Worm (Caenorhabditis elegans) whole organism, L1 larva: ENCODE data around the gene F21D12.3.

Experiments
- egl-27 ChIP-seq, 2 experiments: fragments of 150-350 bp in 1 of 2; sonication (generic microtip); optimal IDR thresholded peaks; 3 replicates each; lab custom pipeline; 2017 to 2018; ENCODE audit warnings: missing biosample characterization in 2 of 2, missing genetic modification characterization in 2 of 2, missing genetic modification reagents in 2 of 2
- mep-1 ChIP-seq: fragments of 150-350 bp; optimal IDR thresholded peaks from 2 replicates; lab custom pipeline; 2014; ENCODE audit warnings: missing biosample characterization, missing genetic modification characterization
- nhr-11 ChIP-seq: fragments of 150-350 bp; optimal IDR thresholded peaks from 2 replicates; lab custom pipeline; 2014; ENCODE audit warnings: missing biosample characterization, missing genetic modification characterization
- nhr-47 ChIP-seq: sonication (generic microtip); optimal IDR thresholded peaks from 2 replicates; lab custom pipeline; 2016; ENCODE audit warnings: mild to moderate bottlenecking, missing genetic modification characterization, moderate library complexity, missing compliant biosample characterization
- nhr-76 ChIP-seq: sonication (generic microtip); optimal IDR thresholded peaks from 2 replicates; lab custom pipeline; 2017; ENCODE audit warnings: missing biosample characterization, missing genetic modification characterization
- nhr-77 ChIP-seq: fragments of 150-350 bp; optimal IDR thresholded peaks from 2 replicates; lab custom pipeline; 2014; ENCODE audit warnings: missing biosample characterization, missing genetic modification characterization
- pag-3 ChIP-seq: sonication (generic microtip); optimal IDR thresholded peaks from 2 replicates; lab custom pipeline; 2017; ENCODE audit warnings: missing genetic modification characterization, mild to moderate bottlenecking, missing compliant biosample characterization, antibody characterized with exemption, borderline replicate concordance; ENCODE audit not compliant: insufficient read depth
- pqm-1 ChIP-seq: sonication (generic microtip); optimal IDR thresholded peaks from 3 replicates; lab custom pipeline; 2017; ENCODE audit warnings: missing biosample characterization, missing genetic modification characterization
- skn-1 ChIP-seq: fragments of 150-350 bp; optimal IDR thresholded peaks from 2 replicates; lab custom pipeline; 2014; ENCODE audit warnings: missing biosample characterization, missing genetic modification characterization
- snpc-4 ChIP-seq: fragments of 150-350 bp; optimal IDR thresholded peaks from 2 replicates; lab custom pipeline; 2014; ENCODE audit warnings: missing biosample characterization, missing genetic modification characterization
- tbx-2 ChIP-seq: sonication (generic microtip); optimal IDR thresholded peaks from 2 replicates; lab custom pipeline; 2016; ENCODE audit warnings: missing genetic modification characterization, missing compliant biosample characterization
- unc-62 ChIP-seq: fragments of 150-350 bp; optimal IDR thresholded peaks from 2 replicates; lab custom pipeline; 2014; ENCODE audit warnings: missing biosample characterization, missing genetic modification reagents, missing genetic modification characterization
- ztf-11 ChIP-seq, 2 experiments: sonication (generic microtip); optimal IDR thresholded peaks; 2 replicates each; lab custom pipeline; 2016 to 2017; ENCODE audit warnings: missing genetic modification characterization in 2 of 2, missing biosample characterization in 1 of 2, missing compliant biosample characterization in 1 of 2

DNA sequence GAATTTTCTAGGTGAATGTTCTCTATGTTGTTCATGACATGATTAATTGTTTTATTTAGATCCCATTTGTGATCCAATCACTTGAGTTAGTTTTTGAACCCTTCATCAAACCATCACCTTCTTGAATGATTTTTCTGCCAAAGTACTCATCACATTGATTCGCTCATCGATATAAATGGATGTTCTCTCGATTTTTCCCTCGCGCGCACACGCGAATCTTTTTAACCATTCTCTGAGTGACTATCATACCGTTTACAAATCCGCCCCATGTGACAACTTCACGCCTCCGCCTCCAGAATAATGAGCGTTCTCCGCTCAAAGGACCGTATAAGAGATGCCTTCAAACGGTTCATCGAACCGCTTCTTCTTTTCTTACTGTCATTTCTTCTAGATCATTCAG is 19.1 kb upstream of the F21D12.3 start:
- TF ChIP-seq tbx-2 (peak; percentile 65), pag-3 (tag; lab: Kevin White, UChicago) (no peak), egl-27 (tag; optimal IDR thresholded peaks at IDR 0.05; lab: Kevin White, UChicago) (no peak), pqm-1 (tag; lab: Kevin White, UChicago) (no peak), nhr-77 (tag; lab: Kevin White, UChicago) (no peak), snpc-4 (tag; lab: Kevin White, UChicago) (no peak), ztf-11 (tag; optimal IDR thresholded peaks at IDR 0.05; lab: Kevin White, UChicago) (no peak), skn-1 (tag; lab: Kevin White, UChicago) (no peak), nhr-76 (tag; lab: Kevin White, UChicago) (no peak), nhr-47 (tag; lab: Kevin White, UChicago) (no peak), unc-62 (GFP tag; lab: Kevin White, UChicago) (no peak), nhr-11 (tag; lab: Kevin White, UChicago) (no peak), mep-1 (tag; lab: Kevin White, UChicago) (no peak)
